Worm (Caenorhabditis elegans) whole organism, early embryonic: ENCODE measurements around the gene R151.2.
A peak's percentile ranks its signal among the peaks of the same experiment; 100 is the strongest.

Source experiments
- F13C5.2 ChIP-seq: sonication (generic microtip); optimal IDR thresholded peaks from 2 replicates; lab custom pipeline; 2017; ENCODE audit warnings: mild to moderate bottlenecking, missing genetic modification characterization, inconsistent platforms, missing compliant biosample characterization
- ama-1 ChIP-seq: fragments of 150-350 bp; optimal IDR thresholded peaks from 2 replicates; lab custom pipeline; 2014
- ceh-13 ChIP-seq: fragments of 200-800 bp; sonication (Bioruptor generic); optimal IDR thresholded peaks from 2 replicates; lab custom pipeline; 2018; ENCODE audit warnings: mild to moderate bottlenecking, missing genetic modification characterization, missing compliant biosample characterization
- ceh-36 ChIP-seq: sonication (generic microtip); optimal IDR thresholded peaks from 2 replicates; lab custom pipeline; 2016; ENCODE audit warnings: missing genetic modification characterization, inconsistent platforms, missing compliant biosample characterization
- ets-7 ChIP-seq: sonication (generic microtip); optimal IDR thresholded peaks from 2 replicates; lab custom pipeline; 2016; ENCODE audit warnings: missing genotype, missing genetic modification characterization, missing compliant biosample characterization
- flt-1 ChIP-seq: fragments of 200-800 bp; sonication (Bioruptor generic); IDR thresholded peaks from 2 replicates; pipeline ENCODE4 v1.3.6; 2022; ENCODE audit warnings: missing genetic modification characterization, missing compliant biosample characterization
- hmbx-1 ChIP-seq: sonication (generic microtip); optimal IDR thresholded peaks from 2 replicates; lab custom pipeline; 2016; ENCODE audit warnings: mild to moderate bottlenecking, missing genetic modification characterization, missing compliant biosample characterization
- pes-1 ChIP-seq: fragments of 200-800 bp; sonication (Bioruptor generic); IDR thresholded peaks from 2 replicates; pipeline ENCODE4 v1.3.6; 2022; ENCODE audit warnings: missing genetic modification reagents, missing genetic modification characterization, missing compliant biosample characterization
- scrt-1 ChIP-seq: fragments of 200-800 bp; sonication (Bioruptor generic); IDR thresholded peaks from 2 replicates; pipeline ENCODE4 v1.3.6; 2022; ENCODE audit warnings: missing genetic modification characterization, missing compliant biosample characterization
- sea-1 ChIP-seq: fragments of 200-800 bp; sonication (Bioruptor generic); conservative IDR thresholded peaks from 2 replicates; pipeline ENCODE4 v1.3.6; 2022; ENCODE audit warnings: missing genetic modification characterization, missing compliant biosample characterization
- tbx-11 ChIP-seq: fragments of 200-800 bp; sonication (Bioruptor generic); IDR thresholded peaks from 2 replicates; pipeline ENCODE4 v1.3.6; 2022; ENCODE audit warnings: missing genetic modification characterization, missing compliant biosample characterization
- tbx-37 ChIP-seq: fragments of 200-800 bp; sonication (Bioruptor generic); conservative IDR thresholded peaks from 2 replicates; pipeline ENCODE4 v1.3.6; 2022; ENCODE audit warnings: missing genetic modification reagents, missing genetic modification characterization, missing compliant biosample characterization
- tra-4 ChIP-seq: sonication (generic microtip); optimal IDR thresholded peaks from 2 replicates; lab custom pipeline; 2017; ENCODE audit warnings: missing genetic modification characterization, missing compliant biosample characterization

- no peak for TF ChIP-seq ama-1 (lab: Kevin White, UChicago)
- TF ChIP-seq F13C5.2 (tag; lab: Kevin White, UChicago) = peak; percentile 71
- no peak for TF ChIP-seq pes-1 (GFP tag; lab: Robert Waterston, UW)
- TF ChIP-seq sea-1 (GFP tag; lab: Robert Waterston, UW) = no peak
- TF ChIP-seq tbx-37 (GFP tag; lab: Robert Waterston, UW) = no peak
- no peak for TF ChIP-seq ets-7 (tag; lab: Kevin White, UChicago)
- no peak for TF ChIP-seq ceh-36 (tag; lab: Kevin White, UChicago)
- TF ChIP-seq tra-4 (tag; lab: Kevin White, UChicago) = no peak
- no peak for TF ChIP-seq tbx-11 (GFP tag; lab: Robert Waterston, UW)
- no peak for TF ChIP-seq flt-1
- no peak for TF ChIP-seq ceh-13 (GFP tag; lab: Kevin White, UChicago)
- TF ChIP-seq scrt-1 (GFP tag; lab: Robert Waterston, UW) = no peak
- TF ChIP-seq hmbx-1 = no peak
These were observed 30.0 kb upstream of the R151.2 start, which contains the start of the genes rps-14 and rpl-36 for ce11 chrIII:7179538-7180301.
